Worm (Caenorhabditis elegans) whole organism, late embryonic: ENCODE data around the gene srx-121.

Experiments
- C38D4.7 ChIP-seq: fragments of 200-800 bp; sonication (Bioruptor generic); optimal IDR thresholded peaks from 2 replicates; lab custom pipeline; 2018; ENCODE audit warnings: mild to moderate bottlenecking, missing genetic modification characterization, moderate library complexity, missing compliant biosample characterization
- T23F11.4 ChIP-seq: fragments of 200-800 bp; sonication (Bioruptor generic); optimal IDR thresholded peaks from 2 replicates; lab custom pipeline; 2018; ENCODE audit warnings: mild to moderate bottlenecking, missing genetic modification characterization, missing compliant biosample characterization
- ama-1 ChIP-seq: fragments of 150-350 bp; optimal IDR thresholded peaks from 2 replicates; lab custom pipeline; 2014
- ceh-14 ChIP-seq: sonication (generic microtip); optimal IDR thresholded peaks from 2 replicates; lab custom pipeline; 2016; ENCODE audit warnings: missing genotype, missing genetic modification characterization, missing compliant biosample characterization
- ceh-2 ChIP-seq: sonication (generic microtip); optimal IDR thresholded peaks from 2 replicates; lab custom pipeline; 2016; ENCODE audit warnings: missing genotype, missing genetic modification characterization, missing compliant biosample characterization
- ceh-22 ChIP-seq: sonication (generic microtip); optimal IDR thresholded peaks from 2 replicates; lab custom pipeline; 2017; ENCODE audit warnings: missing biosample characterization, missing genetic modification characterization
- ceh-24 ChIP-seq: sonication (generic microtip); optimal IDR thresholded peaks from 2 replicates; lab custom pipeline; 2016; ENCODE audit warnings: mild to moderate bottlenecking, missing genetic modification characterization, missing compliant biosample characterization
- ceh-30 ChIP-seq: fragments of 150-350 bp; optimal IDR thresholded peaks from 2 replicates; lab custom pipeline; 2014; ENCODE audit warnings: missing biosample characterization, missing genetic modification characterization
- ceh-34 ChIP-seq: sonication (generic microtip); optimal IDR thresholded peaks from 2 replicates; lab custom pipeline; 2016; ENCODE audit warnings: mild to moderate bottlenecking, missing genetic modification characterization, missing compliant biosample characterization
- che-1 ChIP-seq: sonication (generic microtip); optimal IDR thresholded peaks from 2 replicates; lab custom pipeline; 2016; ENCODE audit warnings: mild to moderate bottlenecking, missing genetic modification characterization, missing compliant biosample characterization
- dmd-4 ChIP-seq: sonication (generic microtip); optimal IDR thresholded peaks from 2 replicates; lab custom pipeline; 2016; ENCODE audit warnings: borderline replicate concordance, missing genetic modification characterization, missing compliant biosample characterization
- dve-1 ChIP-seq: sonication (generic microtip); optimal IDR thresholded peaks from 2 replicates; lab custom pipeline; 2017; ENCODE audit warnings: antibody characterized with exemption, mild to moderate bottlenecking, missing genetic modification characterization, missing compliant biosample characterization
- elt-2 ChIP-seq: sonication (generic microtip); optimal IDR thresholded peaks from 2 replicates; lab custom pipeline; 2016; ENCODE audit warnings: missing genetic modification reagents, missing genetic modification characterization, missing compliant biosample characterization
- elt-4 ChIP-seq: sonication (generic microtip); optimal IDR thresholded peaks from 2 replicates; lab custom pipeline; 2016; ENCODE audit warnings: missing genetic modification characterization, missing compliant biosample characterization
- ets-4 ChIP-seq: sonication (generic microtip); optimal IDR thresholded peaks from 2 replicates; lab custom pipeline; 2016; ENCODE audit warnings: missing genetic modification characterization, missing compliant biosample characterization
- eyg-1 ChIP-seq: sonication (generic microtip); optimal IDR thresholded peaks from 2 replicates; lab custom pipeline; 2016; ENCODE audit warnings: missing genotype, missing genetic modification characterization, missing compliant biosample characterization
- fkh-10 ChIP-seq: fragments of 150-350 bp; optimal IDR thresholded peaks from 2 replicates; lab custom pipeline; 2014; ENCODE audit warnings: missing biosample characterization, missing genetic modification reagents, missing genetic modification characterization
- hlh-13 ChIP-seq: fragments of 200-800 bp; sonication (Bioruptor generic); optimal IDR thresholded peaks from 2 replicates; lab custom pipeline; 2018; ENCODE audit warnings: mild to moderate bottlenecking, missing genetic modification characterization, missing compliant biosample characterization
- hlh-15 ChIP-seq: sonication (generic microtip); optimal IDR thresholded peaks from 2 replicates; lab custom pipeline; 2016; ENCODE audit warnings: missing genetic modification characterization, missing compliant biosample characterization
- hlh-30 ChIP-seq: sonication (generic microtip); optimal IDR thresholded peaks from 2 replicates; lab custom pipeline; 2017; ENCODE audit warnings: antibody characterized with exemption, missing genetic modification characterization, missing compliant biosample characterization; ENCODE audit not compliant: insufficient read depth
- lin-11 ChIP-seq: fragments of 200-800 bp; sonication (Bioruptor generic); optimal IDR thresholded peaks from 2 replicates; lab custom pipeline; 2018; ENCODE audit warnings: mild to moderate bottlenecking, missing genetic modification characterization, missing compliant biosample characterization
- madf-2 ChIP-seq: sonication (generic microtip); optimal IDR thresholded peaks from 2 replicates; lab custom pipeline; 2017; ENCODE audit warnings: missing genetic modification characterization, missing compliant biosample characterization
- nhr-232 ChIP-seq: sonication (generic microtip); optimal IDR thresholded peaks from 2 replicates; lab custom pipeline; 2016; ENCODE audit warnings: missing genetic modification characterization, missing compliant biosample characterization
- npax-4 ChIP-seq: sonication (generic microtip); optimal IDR thresholded peaks from 2 replicates; lab custom pipeline; 2016; ENCODE audit warnings: missing genetic modification characterization, missing compliant biosample characterization
- odd-2 ChIP-seq: sonication (generic microtip); optimal IDR thresholded peaks from 2 replicates; lab custom pipeline; 2017; ENCODE audit warnings: antibody characterized with exemption, mild to moderate bottlenecking, missing genetic modification characterization, missing compliant biosample characterization
- pat-9 ChIP-seq: fragments of 200-800 bp; sonication (Bioruptor generic); optimal IDR thresholded peaks from 2 replicates; lab custom pipeline; 2018; ENCODE audit warnings: mild to moderate bottlenecking, missing genetic modification characterization, moderate library complexity, missing compliant biosample characterization
- pax-1 ChIP-seq: fragments of 150-350 bp; optimal IDR thresholded peaks from 2 replicates; lab custom pipeline; 2014; ENCODE audit warnings: missing biosample characterization, missing genetic modification characterization
- pha-2 ChIP-seq: sonication (generic microtip); optimal IDR thresholded peaks from 2 replicates; lab custom pipeline; 2017; ENCODE audit warnings: mild to moderate bottlenecking, missing genetic modification characterization, missing compliant biosample characterization
- pha-4 ChIP-seq: fragments of 150-350 bp; optimal IDR thresholded peaks from 2 replicates; lab custom pipeline; 2018; ENCODE audit warnings: missing biosample characterization, missing genetic modification reagents, missing genetic modification characterization
- ref-2 ChIP-seq: sonication (generic microtip); optimal IDR thresholded peaks from 2 replicates; lab custom pipeline; 2016; ENCODE audit warnings: missing genetic modification characterization, missing compliant biosample characterization
- rnt-1 ChIP-seq: sonication (generic microtip); optimal IDR thresholded peaks from 2 replicates; lab custom pipeline; 2016; ENCODE audit warnings: missing genetic modification characterization, missing compliant biosample characterization
- sdc-2 ChIP-seq: sonication (generic microtip); optimal IDR thresholded peaks from 2 replicates; lab custom pipeline; 2016; ENCODE audit warnings: missing genotype, missing genetic modification characterization, missing compliant biosample characterization
- sox-2 ChIP-seq: fragments of 200-800 bp; sonication (Bioruptor generic); IDR thresholded peaks from 2 replicates; pipeline ENCODE4 v1.3.6; 2022; ENCODE audit warnings: missing genetic modification reagents, missing genetic modification characterization, missing compliant biosample characterization
- syd-9 ChIP-seq: sonication (generic microtip); optimal IDR thresholded peaks from 2 replicates; lab custom pipeline; 2016; ENCODE audit warnings: mild to moderate bottlenecking, missing genetic modification characterization, moderate library complexity, missing compliant biosample characterization
- tbx-2 ChIP-seq: sonication (generic microtip); optimal IDR thresholded peaks from 2 replicates; lab custom pipeline; 2016; ENCODE audit warnings: missing genetic modification characterization, missing compliant biosample characterization
- ttx-3 ChIP-seq: sonication (generic microtip); optimal IDR thresholded peaks from 2 replicates; lab custom pipeline; 2016; ENCODE audit warnings: missing genetic modification reagents, missing genetic modification characterization, missing compliant biosample characterization
- unc-3 ChIP-seq, 2 experiments: fragments of 200-800 bp in 1 of 2; sonication (Bioruptor generic) in 1 of 2; sonication (generic microtip) in 1 of 2; conservative IDR thresholded peaks in 1 of 2; optimal IDR thresholded peaks in 1 of 2; 2 replicates each; pipeline versions ENCODE4 v1.3.6 to Lab custom; 2016 to 2022; ENCODE audit warnings: missing compliant biosample characterization in 2 of 2, missing genetic modification characterization in 2 of 2, missing genetic modification reagents in 1 of 2
- unc-42 ChIP-seq: sonication (generic microtip); optimal IDR thresholded peaks from 2 replicates; lab custom pipeline; 2016; ENCODE audit warnings: missing genotype, missing genetic modification characterization, missing compliant biosample characterization
- unc-55 ChIP-seq: sonication (generic microtip); optimal IDR thresholded peaks from 2 replicates; lab custom pipeline; 2017; ENCODE audit warnings: missing biosample characterization, missing genetic modification reagents, missing genetic modification characterization
- unc-86 ChIP-seq: sonication (generic microtip); optimal IDR thresholded peaks from 2 replicates; lab custom pipeline; 2016; ENCODE audit warnings: missing genetic modification characterization, missing compliant biosample characterization

srx-121 gene

DNA sequence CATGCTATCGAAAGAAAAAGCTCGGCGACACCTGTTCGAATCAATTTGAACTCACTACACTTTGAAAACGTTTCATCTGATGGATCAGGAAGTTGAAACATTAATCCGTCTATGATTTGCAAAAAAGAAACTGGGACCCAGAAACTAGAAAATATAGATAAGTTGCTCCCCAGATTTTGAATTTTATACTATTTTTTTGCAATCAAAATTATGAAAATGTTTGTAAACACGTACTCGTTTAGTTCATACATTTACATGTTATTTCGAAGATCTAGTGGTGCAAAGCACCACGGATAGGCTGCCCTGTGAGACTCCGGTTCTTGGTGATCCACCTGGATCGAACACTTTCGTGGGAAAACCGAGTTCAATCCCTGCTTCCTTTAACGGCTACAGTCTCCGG, 30.7 kb downstream of the srx-121 start, which contains the start of gene C17B7.10:
C17B7.10 (minus strand) TSS at position 101 of the 400 bp plus-strand sequence.
- no peak for TF ChIP-seq ets-4 (tag; lab: Kevin White, UChicago)
- TF ChIP-seq dve-1 = no peak
- TF ChIP-seq unc-86 = no peak
- TF ChIP-seq odd-2 = no peak
- no peak for TF ChIP-seq pha-2 (tag; lab: Kevin White, UChicago)
- TF ChIP-seq elt-4 (tag; lab: Kevin White, UChicago) = no peak
- no peak for TF ChIP-seq ceh-34 (tag; lab: Kevin White, UChicago)
- no peak for TF ChIP-seq madf-2 (tag; lab: Kevin White, UChicago)
- TF ChIP-seq eyg-1 (tag; lab: Kevin White, UChicago) = no peak
- TF ChIP-seq ceh-22 = no peak
- no peak for TF ChIP-seq sox-2 (GFP tag; lab: Robert Waterston, UW)
- no peak for TF ChIP-seq pha-4 (tag; lab: Kevin White, UChicago)
- TF ChIP-seq, all 69 proteins: peak for 0

DNA sequence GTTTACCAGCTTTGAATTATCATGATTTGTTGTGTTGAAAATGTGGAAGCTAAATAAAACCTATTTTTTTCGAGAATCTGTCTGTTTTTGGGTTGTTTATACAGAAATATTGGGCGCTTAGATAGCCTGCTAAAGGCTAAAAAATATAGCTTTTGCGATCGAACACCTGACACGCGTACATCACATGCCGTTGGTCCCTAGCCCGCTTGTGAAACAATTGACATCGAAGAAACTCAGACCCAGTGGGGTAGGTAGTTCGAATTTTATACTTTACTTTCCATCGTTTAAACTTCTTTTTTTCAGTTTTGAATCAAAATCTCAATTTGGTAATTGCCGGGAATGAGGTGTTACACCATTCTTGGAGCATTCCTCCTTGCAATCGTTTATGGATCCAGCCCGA, 33.6 kb downstream of the srx-121 start, which contains the start of gene C17B7.4:
C17B7.4 (plus strand) TSS at position 301 of the 400 bp plus-strand sequence.
- TF ChIP-seq ttx-3 (tag; lab: Kevin White, UChicago) = no peak
- no peak for TF ChIP-seq che-1
- no peak for TF ChIP-seq nhr-232 (tag; lab: Kevin White, UChicago)
- no peak for TF ChIP-seq ama-1 (lab: Kevin White, UChicago)
- TF ChIP-seq npax-4 = no peak
- TF ChIP-seq sdc-2 (tag; lab: Kevin White, UChicago) = no peak
- TF ChIP-seq ceh-30 (tag; lab: Kevin White, UChicago) = no peak
- TF ChIP-seq elt-2 = no peak
- no peak for TF ChIP-seq unc-42 (tag; lab: Kevin White, UChicago)
- no peak for TF ChIP-seq ceh-14 (tag; lab: Kevin White, UChicago)
- TF ChIP-seq dmd-4 (tag; lab: Kevin White, UChicago) = no peak
- no peak for TF ChIP-seq fkh-10 (GFP tag; lab: Kevin White, UChicago)
- no peak for TF ChIP-seq unc-86
- TF ChIP-seq T23F11.4 (GFP tag; lab: Kevin White, UChicago) = no peak
- no peak for TF ChIP-seq rnt-1
- no peak for TF ChIP-seq ceh-24 (tag; lab: Kevin White, UChicago)
- TF ChIP-seq, all 69 proteins: peak for 0

DNA sequence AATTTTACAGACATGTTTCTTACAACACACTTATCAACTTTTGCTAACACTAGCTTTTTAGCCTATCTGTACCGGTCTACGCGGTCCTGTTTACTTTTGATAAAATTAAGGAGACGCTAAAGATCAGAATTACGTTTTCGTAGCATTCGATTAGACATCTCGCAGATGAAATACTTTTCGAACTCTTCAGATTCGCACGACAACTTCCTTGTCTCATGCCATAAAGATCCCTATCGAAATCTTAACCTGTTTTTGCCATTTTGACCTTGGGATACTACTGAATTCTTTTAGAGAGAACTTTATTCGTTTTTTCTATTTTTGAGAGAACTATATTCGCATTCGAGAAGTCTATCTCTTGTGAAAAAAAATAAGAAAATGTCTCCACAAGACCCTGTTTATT, 39.2 kb downstream of the srx-121 start, which contains the start of gene C17B7.5:
C17B7.5 (plus strand) TSS at position 301 of the 400 bp plus-strand sequence.
- no peak for TF ChIP-seq ref-2
- TF ChIP-seq unc-55 (GFP tag; lab: Kevin White, UChicago) = no peak
- TF ChIP-seq ceh-2 (tag; lab: Kevin White, UChicago) = no peak
- no peak for TF ChIP-seq tbx-2
- no peak for TF ChIP-seq C38D4.7 (GFP tag; lab: Kevin White, UChicago)
- no peak for TF ChIP-seq npax-4
- no peak for TF ChIP-seq pax-1 (tag; lab: Kevin White, UChicago)
- TF ChIP-seq hlh-13 (GFP tag; lab: Kevin White, UChicago) = no peak
- no peak for TF ChIP-seq unc-3 (GFP tag; conservative IDR thresholded peaks at IDR 0.05; lab: Robert Waterston, UW)
- TF ChIP-seq unc-3 (tag; optimal IDR thresholded peaks at IDR 0.05; lab: Kevin White, UChicago) = no peak
- no peak for TF ChIP-seq hlh-30 (tag; lab: Kevin White, UChicago)
- no peak for TF ChIP-seq pha-2 (tag; lab: Kevin White, UChicago)
- TF ChIP-seq pat-9 (tag; lab: Kevin White, UChicago) = no peak
- no peak for TF ChIP-seq hlh-15 (tag; lab: Kevin White, UChicago)

DNA sequence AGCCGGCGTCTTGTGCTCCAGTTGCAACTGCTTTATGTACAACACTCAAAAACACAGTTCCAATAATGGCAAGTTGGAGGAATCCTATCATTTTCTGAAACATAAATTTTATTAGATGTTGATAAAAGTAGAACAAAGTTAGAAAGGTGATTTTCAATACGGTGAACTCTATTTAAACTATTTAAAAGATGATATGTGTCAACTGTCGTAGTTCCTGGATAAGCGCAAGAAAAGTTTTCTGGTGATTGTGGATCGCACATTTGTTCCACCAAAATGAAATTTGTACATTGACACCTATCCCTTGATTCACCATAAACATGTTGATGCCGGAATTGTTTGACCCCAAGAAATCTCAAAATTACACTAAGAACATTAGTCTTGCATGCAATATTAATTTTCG, 40.5 kb downstream of the srx-121 start, which contains the start of gene C17B7.9:
C17B7.9 (minus strand) TSS at position 101 of the 400 bp plus-strand sequence.
- TF ChIP-seq eyg-1 (tag; lab: Kevin White, UChicago) = no peak
- TF ChIP-seq syd-9 (tag; lab: Kevin White, UChicago) = no peak
- no peak for TF ChIP-seq ceh-14 (tag; lab: Kevin White, UChicago)
- no peak for TF ChIP-seq lin-11 (tag; lab: Kevin White, UChicago)
- TF ChIP-seq, all 69 proteins: peak for 0
